Fruit fly (Drosophila melanogaster) whole organism, adult: ENCODE data around the gene RhoGEF3.

Source experiments
- CG11617 ChIP-seq: fragments of 200-800 bp; sonication (Bioruptor generic); optimal IDR thresholded peaks from 2 replicates; lab custom pipeline; 2017; ENCODE audit warnings: mild to moderate bottlenecking, missing biosample characterization, missing genetic modification reagents, missing genetic modification characterization
- CG12768 ChIP-seq: fragments of 200-800 bp; sonication (Bioruptor generic); optimal IDR thresholded peaks from 2 replicates; lab custom pipeline; 2017; ENCODE audit warnings: missing biosample characterization, missing genetic modification characterization, mild to moderate bottlenecking, moderate library complexity, missing genetic modification reagents
- CG14711 ChIP-seq: fragments of 200-800 bp; sonication (Bioruptor generic); optimal IDR thresholded peaks from 2 replicates; lab custom pipeline; 2018; ENCODE audit warnings: missing biosample characterization, mild to moderate bottlenecking, missing genetic modification characterization, moderate library complexity
- CG1620 ChIP-seq: fragments of 200-800 bp; sonication (Bioruptor generic); optimal IDR thresholded peaks from 2 replicates; lab custom pipeline; 2016; ENCODE audit warnings: missing biosample characterization, missing genetic modification characterization
- CG33017 ChIP-seq: fragments of 200-800 bp; sonication (Bioruptor generic); optimal IDR thresholded peaks from 2 replicates; lab custom pipeline; 2018; ENCODE audit warnings: missing biosample characterization, mild to moderate bottlenecking, missing genetic modification characterization, moderate library complexity
- CG5204 ChIP-seq: fragments of 200-800 bp; sonication (Bioruptor generic); optimal IDR thresholded peaks from 2 replicates; lab custom pipeline; 2016; ENCODE audit warnings: missing biosample characterization, missing genetic modification characterization
- CG7045 ChIP-seq: fragments of 200-800 bp; sonication (Bioruptor generic); optimal IDR thresholded peaks from 2 replicates; lab custom pipeline; 2017; ENCODE audit warnings: missing biosample characterization, mild to moderate bottlenecking, missing genetic modification characterization
- CG7101 ChIP-seq: fragments of 200-800 bp; sonication (Bioruptor generic); optimal IDR thresholded peaks from 2 replicates; lab custom pipeline; 2018; ENCODE audit warnings: missing biosample characterization, mild to moderate bottlenecking, missing genetic modification characterization, moderate library complexity
- Clk ChIP-seq: fragments of 200-800 bp; sonication (Bioruptor generic); optimal IDR thresholded peaks from 2 replicates; lab custom pipeline; 2017; ENCODE audit warnings: missing biosample characterization, missing genetic modification characterization
- Crg-1 ChIP-seq: fragments of 200-800 bp; sonication (Bioruptor generic); optimal IDR thresholded peaks from 2 replicates; lab custom pipeline; 2016; ENCODE audit warnings: missing biosample characterization, missing genetic modification characterization
- Hr96 ChIP-seq: fragments of 200-800 bp; sonication (Bioruptor generic); optimal IDR thresholded peaks from 2 replicates; lab custom pipeline; 2016; ENCODE audit warnings: missing biosample characterization, missing genetic modification characterization
- Mnt ChIP-seq: fragments of 200-800 bp; sonication (Bioruptor generic); optimal IDR thresholded peaks from 2 replicates; lab custom pipeline; 2016; ENCODE audit warnings: missing biosample characterization, mild to moderate bottlenecking, missing genetic modification characterization
- bab1 ChIP-seq: fragments of 200-800 bp; sonication (Bioruptor generic); optimal IDR thresholded peaks from 3 replicates; lab custom pipeline; 2019; ENCODE audit warnings: missing biosample characterization, mild to moderate bottlenecking, missing genetic modification characterization, moderate library complexity
- cic ChIP-seq: fragments of 200-800 bp; sonication (Bioruptor generic); optimal IDR thresholded peaks from 2 replicates; lab custom pipeline; 2017; ENCODE audit warnings: missing biosample characterization, mild to moderate bottlenecking, missing genetic modification characterization, moderate library complexity
- cnc ChIP-seq, 2 experiments: fragments of >200 bp; optimal IDR thresholded peaks; 2 replicates each; lab custom pipeline; 2017
- kay ChIP-seq: fragments of 200-800 bp; sonication (Bioruptor generic); peaks from one replicate; lab custom pipeline; 2016; ENCODE audit warnings: missing biosample characterization, missing genetic modification characterization, borderline replicate concordance
- ovo ChIP-seq: fragments of 200-800 bp; sonication (Bioruptor generic); optimal IDR thresholded peaks from 2 replicates; lab custom pipeline; 2016; ENCODE audit warnings: missing biosample characterization, missing genetic modification characterization
- pad ChIP-seq: fragments of 200-800 bp; sonication (Bioruptor generic); optimal IDR thresholded peaks from 3 replicates; lab custom pipeline; 2017; ENCODE audit warnings: missing biosample characterization, missing genetic modification characterization, mild to moderate bottlenecking, moderate library complexity, missing genetic modification reagents
- tj ChIP-seq: fragments of 200-800 bp; sonication (Bioruptor generic); optimal IDR thresholded peaks from 3 replicates; lab custom pipeline; 2017; ENCODE audit warnings: missing biosample characterization, mild to moderate bottlenecking, missing genetic modification characterization, moderate library complexity
- toe ChIP-seq: fragments of 200-800 bp; sonication (Bioruptor generic); optimal IDR thresholded peaks from 2 replicates; lab custom pipeline; 2016; ENCODE audit warnings: missing biosample characterization, missing genetic modification characterization

The RhoGEF3 gene

DNA sequence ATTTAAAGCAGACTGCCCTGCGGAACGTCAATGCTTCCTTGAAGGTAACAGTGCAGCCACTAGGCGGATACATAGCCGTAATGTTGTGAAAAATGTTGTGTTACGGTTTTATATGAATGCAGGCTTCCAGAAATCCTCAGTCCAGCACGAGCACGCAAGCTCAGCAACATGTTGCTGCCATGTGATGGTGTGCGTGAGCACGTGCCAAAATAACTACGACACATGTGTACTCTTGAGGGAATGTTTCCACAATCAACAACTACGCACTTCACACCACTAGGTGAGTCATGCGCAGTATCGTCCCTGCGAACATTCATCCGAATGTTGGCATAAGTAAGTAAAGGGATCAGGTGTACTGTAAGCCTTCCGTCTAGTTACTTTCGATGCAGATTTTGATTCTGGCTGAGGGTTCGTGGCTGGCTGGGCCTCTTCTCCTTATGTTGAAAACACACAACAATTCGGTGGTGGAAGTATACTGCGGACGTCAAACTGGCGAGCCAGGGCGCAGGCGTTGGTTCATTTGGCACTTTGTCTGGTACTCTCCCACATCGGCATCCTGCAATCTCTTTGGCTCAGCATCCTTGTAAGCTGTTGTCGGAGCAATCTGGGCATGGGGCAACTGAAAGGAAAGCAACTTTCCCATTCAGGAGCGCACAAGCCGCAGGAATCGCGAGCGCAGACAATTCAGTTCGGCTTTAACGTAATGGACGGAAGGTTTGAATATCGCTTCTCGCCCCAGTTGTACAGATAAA is at the start of gene RhoGEF3:
Gene RhoGEF3 (plus strand): TSS at position 702 of the 752 bp plus-strand sequence.
- TF ChIP-seq Mnt (GFP tag; lab: Kevin White, UChicago) (peak; percentile 25), tj (GFP tag; lab: Kevin White, UChicago) (no peak)

- TF ChIP-seq cic (no peak), CG11617 (GFP tag; lab: Kevin White, UChicago) (no peak), Mnt (GFP tag; lab: Kevin White, UChicago) (no peak), bab1 (GFP tag; lab: Kevin White, UChicago) (no peak), cnc (optimal IDR thresholded peaks at IDR 0.05; lab: Kevin White, UChicago) (no peak)
Observed at dm6 chr3L:231504-231903, 45.7 kb upstream of the RhoGEF3 start, which contains the start of gene CG42846. Gene CG42846, minus strand, starts transcription at chr3L:231604.

DNA sequence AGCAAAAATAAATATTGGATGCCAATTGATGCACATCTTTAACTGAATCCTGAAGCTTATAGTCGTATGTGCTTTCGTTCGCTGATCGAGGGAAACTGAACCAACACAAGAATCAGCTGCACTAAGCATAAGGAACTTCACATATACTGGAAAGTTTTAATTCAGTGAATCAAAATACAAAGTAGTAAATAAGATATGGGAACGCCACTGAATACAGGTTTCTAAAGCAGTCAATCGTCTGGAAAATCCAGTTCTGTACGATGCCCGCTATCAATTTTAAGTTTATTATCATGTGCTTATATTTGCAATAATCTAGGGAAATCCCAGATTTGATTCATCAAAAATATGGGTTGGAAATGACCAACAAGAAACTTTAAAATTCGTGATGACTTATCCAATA is 45.0 kb upstream of the RhoGEF3 start, which contains the start of gene CG34454:
Gene CG34454 (minus strand): TSS at position 84 of the 400 bp plus-strand sequence.
- TF ChIP-seq Mnt (GFP tag; lab: Kevin White, UChicago) (no peak), Crg-1 (GFP tag; lab: Kevin White, UChicago) (no peak), kay (GFP tag; lab: Kevin White, UChicago) (no peak), cic (no peak), pad (GFP tag; lab: Kevin White, UChicago) (no peak), CG5204 (GFP tag; lab: Kevin White, UChicago) (no peak), CG33017 (tag; lab: Kevin White, UChicago) (no peak)

DNA sequence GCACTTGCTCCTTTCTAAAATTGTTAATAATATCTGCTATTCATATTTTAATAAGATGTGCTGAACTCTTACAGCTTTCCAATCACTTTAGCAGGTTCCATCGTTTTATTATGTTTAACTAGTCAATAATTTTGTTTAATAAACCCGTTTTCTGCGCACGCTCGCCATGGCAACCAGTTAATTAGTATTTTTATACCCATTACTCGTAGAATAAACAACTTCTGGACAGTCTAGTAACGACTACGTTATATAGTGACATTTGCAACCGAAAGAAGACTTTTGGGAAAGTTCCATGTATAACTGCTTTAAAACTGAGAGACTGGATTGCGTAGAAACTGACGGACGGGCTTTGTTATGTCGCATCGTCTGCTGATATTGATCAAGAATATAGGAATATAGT is 44.0 kb upstream of the RhoGEF3 start, which contains the start of gene CG34453:
Gene CG34453 (minus strand): TSS at position 101 of the 400 bp plus-strand sequence.
- TF ChIP-seq tj (GFP tag; lab: Kevin White, UChicago): no peak
- no peak for TF ChIP-seq CG7045 (GFP tag; lab: Kevin White, UChicago)
- TF ChIP-seq bab1 (GFP tag; lab: Kevin White, UChicago): no peak

DNA sequence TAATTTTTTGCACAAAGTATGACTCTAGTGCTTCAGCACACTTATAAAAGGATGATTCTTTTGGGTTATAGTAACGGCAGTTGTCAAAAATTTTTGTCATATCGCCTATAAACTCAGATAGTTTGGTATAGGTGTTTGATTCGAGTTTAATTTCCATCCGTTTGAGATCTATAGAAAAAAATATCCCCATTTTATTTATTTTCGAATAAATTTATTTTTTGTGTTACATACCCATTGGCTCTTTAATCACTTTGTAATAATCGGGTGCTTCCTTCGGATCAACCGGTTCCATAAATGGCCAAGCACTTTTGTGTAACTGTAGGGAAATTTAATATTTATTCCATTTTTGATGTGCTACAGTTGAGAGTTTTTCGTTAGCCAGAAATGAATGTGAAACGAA is 42.9 kb upstream of the RhoGEF3 start:
- TF ChIP-seq kay (GFP tag; lab: Kevin White, UChicago): peak; percentile 96
- no peak for TF ChIP-seq toe (GFP tag; lab: Kevin White, UChicago)

- TF ChIP-seq CG33017 (tag; lab: Kevin White, UChicago) (no peak), CG7045 (GFP tag; lab: Kevin White, UChicago) (peak; percentile 18), ovo (GFP tag; lab: Kevin White, UChicago) (peak; percentile 37), CG11617 (GFP tag; lab: Kevin White, UChicago) (peak; percentile 43), cnc (optimal IDR thresholded peaks at IDR 0.05; lab: Kevin White, UChicago) (no peak), toe (GFP tag; lab: Kevin White, UChicago) (no peak), tj (GFP tag; lab: Kevin White, UChicago) (peak; percentile 34), Mnt (GFP tag; lab: Kevin White, UChicago) (peak; percentile 74), Crg-1 (GFP tag; lab: Kevin White, UChicago) (peak; percentile 68), bab1 (GFP tag; lab: Kevin White, UChicago) (peak; percentile 82), CG14711 (peak; percentile 83), Hr96 (no peak), Clk (GFP tag; lab: Kevin White, UChicago) (peak; percentile 47), cic (peak; percentile 22), CG7101 (tag; lab: Kevin White, UChicago) (peak; percentile 63), CG1620 (peak; percentile 54), pad (GFP tag; lab: Kevin White, UChicago) (peak; percentile 34), CG12768 (no peak)
Observed at dm6 chr3L:246644-247199, 30.5 kb upstream of the RhoGEF3 start.

DNA sequence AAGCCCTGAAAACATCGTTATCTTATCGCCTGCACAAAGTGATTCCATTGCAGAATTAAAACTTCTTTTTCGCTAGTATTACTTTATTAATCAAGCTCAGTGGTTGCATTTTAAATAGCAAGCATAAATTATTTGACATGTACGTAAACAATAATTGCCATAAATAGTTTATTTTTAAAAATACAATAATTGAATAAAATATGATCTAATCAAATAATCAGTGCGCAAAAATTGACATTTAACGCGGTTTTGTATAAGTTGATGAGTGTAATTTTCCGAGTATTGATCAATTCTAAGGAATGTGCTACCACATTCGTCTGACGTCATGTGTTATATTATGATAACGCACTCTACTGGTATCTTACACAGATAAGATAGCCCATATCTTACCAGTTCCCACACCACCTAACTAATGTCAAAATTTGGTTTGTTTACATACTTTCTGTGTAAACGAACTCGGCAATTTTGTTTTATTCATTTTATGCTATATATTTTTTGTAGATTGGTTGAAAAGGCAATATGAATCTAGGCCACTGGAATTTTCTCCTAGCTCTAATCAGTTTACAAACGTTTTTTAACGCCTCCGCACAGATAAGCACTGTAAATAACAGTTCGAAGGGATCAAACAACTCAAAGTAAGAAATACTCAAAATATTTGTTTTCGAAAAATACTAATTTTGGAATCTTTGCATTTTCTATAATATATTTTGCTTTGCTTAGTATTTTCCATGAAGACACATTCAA is 29.6 kb upstream of the RhoGEF3 start, which contains the start of gene mthl14:
Gene mthl14 (plus strand): TSS at position 10 of the 744 bp plus-strand sequence.
- peak; percentile 22 for TF ChIP-seq Crg-1 (GFP tag; lab: Kevin White, UChicago)
- TF ChIP-seq kay (GFP tag; lab: Kevin White, UChicago): peak; percentile 80
- no peak for TF ChIP-seq CG1620
- TF ChIP-seq cnc (optimal IDR thresholded peaks at IDR 0.05; lab: Kevin White, UChicago): no peak
- TF ChIP-seq cic: peak; percentile 32
